Worm (Caenorhabditis elegans) whole organism, early embryonic: ENCODE results near the gene fkb-6.

Source experiments
- ama-1 ChIP-seq: fragments of 150-350 bp; optimal IDR thresholded peaks from 2 replicates; lab custom pipeline; 2014
- ceh-13 ChIP-seq: fragments of 200-800 bp; sonication (Bioruptor generic); optimal IDR thresholded peaks from 2 replicates; lab custom pipeline; 2018; ENCODE audit warnings: mild to moderate bottlenecking, missing genetic modification characterization, missing compliant biosample characterization
- flt-1 ChIP-seq: fragments of 200-800 bp; sonication (Bioruptor generic); IDR thresholded peaks from 2 replicates; pipeline ENCODE4 v1.3.6; 2022; ENCODE audit warnings: missing genetic modification characterization, missing compliant biosample characterization
- tbx-37 ChIP-seq: fragments of 200-800 bp; sonication (Bioruptor generic); conservative IDR thresholded peaks from 2 replicates; pipeline ENCODE4 v1.3.6; 2022; ENCODE audit warnings: missing genetic modification reagents, missing genetic modification characterization, missing compliant biosample characterization

DNA sequence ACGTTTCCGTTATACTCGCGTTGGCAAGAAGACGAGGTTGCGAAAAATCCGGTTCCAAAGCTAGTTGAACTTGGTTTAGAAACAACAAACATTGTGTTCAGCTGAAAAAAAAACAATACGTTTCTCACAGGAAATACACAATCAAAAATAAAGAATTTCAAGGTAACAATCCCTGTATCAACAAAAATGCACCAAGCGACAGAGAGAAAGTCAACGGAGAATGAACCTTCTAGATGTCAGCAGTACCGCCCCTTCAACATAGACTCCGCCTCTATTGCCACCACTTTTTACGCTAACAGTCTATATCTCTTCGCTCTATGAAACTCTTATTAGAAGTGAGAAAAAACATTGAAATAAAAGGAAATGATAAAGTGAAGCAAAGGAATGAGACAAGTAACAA lies 22.4 kb downstream of the fkb-6 start, which contains the start of gene F31D4.8:
- TF ChIP-seq ama-1 (lab: Kevin White, UChicago) (no peak), ceh-13 (no peak), flt-1 (GFP tag; lab: Robert Waterston, UW) (no peak), tbx-37 (GFP tag; lab: Robert Waterston, UW) (no peak)
